Worm (Caenorhabditis elegans) whole organism, L4 larva: ENCODE data around the gene pro-2.
"Not testable (repeated sequence)": the region's sequence is repeated elsewhere in the genome, so short reads cannot be mapped to it uniquely, and the experiment has no call there.

Experiments
- F10B5.3 ChIP-seq: sonication (generic microtip); optimal IDR thresholded peaks from 2 replicates; lab custom pipeline; 2016; ENCODE audit warnings: mild to moderate bottlenecking, missing genetic modification characterization, missing compliant biosample characterization
- F26F4.8 ChIP-seq: fragments of 200-800 bp; sonication (Bioruptor generic); conservative IDR thresholded peaks from 2 replicates; pipeline ENCODE4 v1.3.6; 2022; ENCODE audit warnings: missing genetic modification characterization, missing compliant biosample characterization
- F49E8.2 ChIP-seq: sonication (generic microtip); optimal IDR thresholded peaks from 2 replicates; lab custom pipeline; 2016; ENCODE audit warnings: missing compliant biosample characterization, mild to moderate bottlenecking, missing genetic modification characterization, borderline replicate concordance
- T26A8.4 ChIP-seq: fragments of 200-800 bp; sonication (Bioruptor generic); IDR thresholded peaks from 2 replicates; pipeline ENCODE4 v1.3.6; 2022; ENCODE audit warnings: missing genetic modification characterization, missing compliant biosample characterization
- Y105C5A.15 ChIP-seq: fragments of 200-800 bp; sonication (Bioruptor generic); IDR thresholded peaks from 2 replicates; pipeline ENCODE4 v1.3.6; 2022; ENCODE audit warnings: missing genetic modification characterization, missing compliant biosample characterization
- Y48G9A.11 ChIP-seq: fragments of 200-800 bp; sonication (Bioruptor generic); IDR thresholded peaks from 2 replicates; pipeline ENCODE4 v1.3.6; 2022; ENCODE audit warnings: missing genetic modification reagents, missing genetic modification characterization, missing compliant biosample characterization
- Y5F2A.4 ChIP-seq: fragments of 200-800 bp; sonication (Bioruptor generic); optimal IDR thresholded peaks from 2 replicates; lab custom pipeline; 2018; ENCODE audit warnings: mild to moderate bottlenecking, missing genetic modification characterization, missing compliant biosample characterization
- aha-1 ChIP-seq: fragments of 150-350 bp; peaks from one replicate; lab custom pipeline; 2014; ENCODE audit warnings: missing biosample characterization, missing genetic modification characterization
- attf-4 ChIP-seq: sonication (generic microtip); optimal IDR thresholded peaks from 3 replicates; lab custom pipeline; 2017; ENCODE audit warnings: missing biosample characterization, missing genetic modification characterization
- ceh-62 ChIP-seq: sonication (generic microtip); optimal IDR thresholded peaks from 2 replicates; lab custom pipeline; 2017; ENCODE audit warnings: missing biosample characterization, missing genetic modification characterization
- ces-1 ChIP-seq: fragments of 150-350 bp; sonication (generic microtip); optimal IDR thresholded peaks from 4 replicates; lab custom pipeline; 2014; ENCODE audit warnings: missing biosample characterization, missing genetic modification reagents, missing genetic modification characterization
- cey-2 ChIP-seq: sonication (generic microtip); optimal IDR thresholded peaks from 3 replicates; lab custom pipeline; 2017; ENCODE audit warnings: missing genetic modification characterization, mild to moderate bottlenecking, missing compliant biosample characterization, antibody characterized with exemption, borderline replicate concordance; ENCODE audit not compliant: insufficient read depth
- daf-12 ChIP-seq: fragments of 150-350 bp; optimal IDR thresholded peaks from 2 replicates; lab custom pipeline; 2014; ENCODE audit warnings: missing biosample characterization, missing genetic modification reagents, missing genetic modification characterization
- daf-16 ChIP-seq, 3 experiments: sonication (generic microtip); optimal IDR thresholded peaks; 2 replicates each; lab custom pipeline; 2016 to 2017; ENCODE audit warnings: missing genetic modification characterization in 3 of 3, missing genetic modification reagents in 3 of 3, mild to moderate bottlenecking in 2 of 3, missing compliant biosample characterization in 2 of 3, missing biosample characterization in 1 of 3, moderate library complexity in 1 of 3
- daf-19 ChIP-seq: fragments of 200-800 bp; sonication (Bioruptor generic); conservative IDR thresholded peaks from 2 replicates; pipeline ENCODE4 v1.3.6; 2022; ENCODE audit warnings: missing genetic modification characterization, missing compliant biosample characterization
- daf-8 ChIP-seq: fragments of 200-800 bp; sonication (Bioruptor generic); IDR thresholded peaks from 2 replicates; pipeline ENCODE4 v1.3.6; 2022; ENCODE audit warnings: missing genetic modification characterization, missing compliant biosample characterization
- dmd-6 ChIP-seq: fragments of 200-800 bp; sonication (Bioruptor generic); IDR thresholded peaks from 2 replicates; pipeline ENCODE4 v1.3.6; 2022; ENCODE audit warnings: missing genetic modification reagents, missing genetic modification characterization, missing compliant biosample characterization
- egl-27 ChIP-seq: sonication (generic microtip); optimal IDR thresholded peaks from 3 replicates; lab custom pipeline; 2017; ENCODE audit warnings: missing biosample characterization, missing genetic modification reagents, missing genetic modification characterization
- egl-43 ChIP-seq: fragments of 200-800 bp; sonication (Bioruptor generic); IDR thresholded peaks from 2 replicates; pipeline ENCODE4 v1.3.6; 2022; ENCODE audit warnings: missing genetic modification reagents, missing genetic modification characterization, missing compliant biosample characterization
- hlh-30 ChIP-seq: sonication (generic microtip); optimal IDR thresholded peaks from 2 replicates; lab custom pipeline; 2017; ENCODE audit warnings: antibody characterized with exemption, mild to moderate bottlenecking, missing genetic modification characterization, missing compliant biosample characterization; ENCODE audit not compliant: insufficient read depth
- hmg-1.1 ChIP-seq: fragments of 200-800 bp; sonication (Bioruptor generic); IDR thresholded peaks from 2 replicates; pipeline ENCODE4 v1.3.6; 2022; ENCODE audit warnings: missing genetic modification reagents, missing genetic modification characterization, missing compliant biosample characterization
- jun-1 ChIP-seq: fragments of 150-350 bp; optimal IDR thresholded peaks from 2 replicates; lab custom pipeline; 2014; ENCODE audit warnings: missing biosample characterization, missing genetic modification reagents, missing genetic modification characterization
- lim-7 ChIP-seq: fragments of 200-800 bp; sonication (Bioruptor generic); IDR thresholded peaks from 2 replicates; pipeline ENCODE4 v1.3.6; 2022; ENCODE audit warnings: missing genetic modification characterization, missing compliant biosample characterization
- lin-1 ChIP-seq: fragments of 200-800 bp; sonication (Bioruptor generic); IDR thresholded peaks from 2 replicates; pipeline ENCODE4 v1.3.6; 2022; ENCODE audit warnings: missing genetic modification reagents, missing genetic modification characterization, missing compliant biosample characterization
- lin-13 ChIP-seq: fragments of 150-350 bp; optimal IDR thresholded peaks from 2 replicates; lab custom pipeline; 2014; ENCODE audit warnings: missing biosample characterization, missing genetic modification reagents, missing genetic modification characterization
- lin-29 ChIP-seq: fragments of 200-800 bp; sonication (Bioruptor generic); IDR thresholded peaks from 2 replicates; pipeline ENCODE4 v1.3.6; 2022; ENCODE audit warnings: missing genetic modification reagents, missing genetic modification characterization, missing compliant biosample characterization
- lin-38 ChIP-seq: fragments of 200-800 bp; sonication (Bioruptor generic); IDR thresholded peaks from 2 replicates; pipeline ENCODE4 v1.3.6; 2022; ENCODE audit warnings: missing genetic modification reagents, missing genetic modification characterization, missing compliant biosample characterization
- madf-5 ChIP-seq, 2 experiments: fragments of 200-800 bp; sonication (Bioruptor generic); IDR thresholded peaks; 2 replicates each; pipeline ENCODE4 v1.3.6; 2022; ENCODE audit warnings: missing compliant biosample characterization in 2 of 2, missing genetic modification characterization in 2 of 2
- mes-2 ChIP-seq: sonication (generic microtip); optimal IDR thresholded peaks from 2 replicates; lab custom pipeline; 2016; ENCODE audit warnings: missing genotype, mild to moderate bottlenecking, missing genetic modification characterization, missing compliant biosample characterization; ENCODE audit not compliant: poor library complexity, severe bottlenecking
- nhr-10 ChIP-seq: fragments of 150-350 bp; optimal IDR thresholded peaks from 2 replicates; lab custom pipeline; 2014; ENCODE audit warnings: missing biosample characterization, missing genetic modification characterization
- nhr-102 ChIP-seq: sonication (generic microtip); optimal IDR thresholded peaks from 2 replicates; lab custom pipeline; 2016; ENCODE audit warnings: mild to moderate bottlenecking, missing genetic modification characterization, moderate library complexity, missing compliant biosample characterization
- nhr-42 ChIP-seq: fragments of 200-800 bp; sonication (Bioruptor generic); IDR thresholded peaks from 2 replicates; pipeline ENCODE4 v1.3.6; 2022; ENCODE audit warnings: missing genetic modification characterization, missing compliant biosample characterization
- nhr-6 ChIP-seq: fragments of 150-350 bp; optimal IDR thresholded peaks from 2 replicates; lab custom pipeline; 2014; ENCODE audit warnings: missing biosample characterization, missing genetic modification characterization
- nhr-76 ChIP-seq: fragments of 150-350 bp; optimal IDR thresholded peaks from 2 replicates; lab custom pipeline; 2014; ENCODE audit warnings: missing biosample characterization, missing genetic modification characterization
- pha-4 ChIP-seq, 2 experiments: fragments of 150-350 bp in 1 of 2; fragments of 200-800 bp in 1 of 2; sonication (Bioruptor generic) in 1 of 2; IDR thresholded peaks in 1 of 2; optimal IDR thresholded peaks in 1 of 2; 2 replicates each; pipeline versions ENCODE4 v1.3.6 to Lab custom; 2014 to 2022; ENCODE audit warnings: missing genetic modification characterization in 2 of 2, missing genetic modification reagents in 2 of 2, missing biosample characterization in 1 of 2, missing compliant biosample characterization in 1 of 2
- php-3 ChIP-seq: fragments of 200-800 bp; sonication (Bioruptor generic); IDR thresholded peaks from 2 replicates; pipeline ENCODE4 v1.3.6; 2022; ENCODE audit warnings: missing genetic modification reagents, missing genetic modification characterization, missing compliant biosample characterization
- rbr-2 ChIP-seq: sonication (generic microtip); optimal IDR thresholded peaks from 2 replicates; lab custom pipeline; 2016; ENCODE audit warnings: missing genotype, missing genetic modification characterization, missing compliant biosample characterization
- sdz-12 ChIP-seq: fragments of 200-800 bp; sonication (Bioruptor generic); optimal IDR thresholded peaks from 2 replicates; lab custom pipeline; 2018; ENCODE audit warnings: mild to moderate bottlenecking, missing genetic modification characterization, missing compliant biosample characterization
- set-16 ChIP-seq: fragments of 200-800 bp; sonication (Bioruptor generic); IDR thresholded peaks from 2 replicates; pipeline ENCODE4 v1.3.6; 2022; ENCODE audit warnings: missing genetic modification reagents, missing genetic modification characterization, missing compliant biosample characterization
- snpc-1.2 ChIP-seq: fragments of 200-800 bp; sonication (Bioruptor generic); IDR thresholded peaks from 2 replicates; pipeline ENCODE4 v1.3.6; 2022; ENCODE audit warnings: missing genetic modification reagents, missing genetic modification characterization, missing compliant biosample characterization
- spr-1 ChIP-seq: sonication (generic microtip); optimal IDR thresholded peaks from 2 replicates; lab custom pipeline; 2016; ENCODE audit warnings: mild to moderate bottlenecking, missing genetic modification characterization, missing compliant biosample characterization
- tra-1 ChIP-seq: fragments of 200-800 bp; sonication (Bioruptor generic); IDR thresholded peaks from 2 replicates; pipeline ENCODE4 v1.3.6; 2022; ENCODE audit warnings: missing genetic modification reagents, missing genetic modification characterization, missing compliant biosample characterization
- unc-130 ChIP-seq: sonication (generic microtip); optimal IDR thresholded peaks from 2 replicates; lab custom pipeline; 2016; ENCODE audit warnings: missing genetic modification reagents, missing genetic modification characterization, missing compliant biosample characterization
- vab-7 ChIP-seq: fragments of 200-800 bp; sonication (Bioruptor generic); IDR thresholded peaks from 2 replicates; pipeline ENCODE4 v1.3.6; 2022; ENCODE audit warnings: missing genetic modification reagents, missing genetic modification characterization, missing compliant biosample characterization
- zag-1 ChIP-seq: fragments of 150-350 bp; optimal IDR thresholded peaks from 2 replicates; lab custom pipeline; 2014; ENCODE audit warnings: missing biosample characterization, missing genetic modification characterization
- ztf-11 ChIP-seq: fragments of 150-350 bp; optimal IDR thresholded peaks from 2 replicates; lab custom pipeline; 2014; ENCODE audit warnings: missing biosample characterization, missing genetic modification characterization

Gene pro-2

DNA sequence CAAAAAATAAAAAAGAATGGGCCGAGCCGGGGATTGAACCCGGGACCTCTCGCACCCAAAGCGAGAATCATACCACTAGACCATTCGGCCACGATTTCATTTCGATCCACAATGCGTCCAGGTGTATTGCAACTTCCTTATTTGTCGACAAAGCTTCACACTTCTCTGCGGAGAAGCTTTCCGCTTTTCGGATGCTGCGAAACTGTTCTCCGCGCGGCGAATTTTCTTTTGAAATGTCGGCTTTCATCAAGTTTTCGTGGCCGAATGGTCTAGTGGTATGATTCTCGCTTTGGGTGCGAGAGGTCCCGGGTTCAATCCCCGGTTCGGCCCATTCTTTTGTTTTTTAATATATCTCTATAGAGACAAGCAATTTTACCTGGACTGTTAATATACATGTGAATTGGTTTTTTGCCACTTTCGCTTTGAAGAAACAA, 42.8 kb downstream of the pro-2 start:
- TF ChIP-seq vab-7 (GFP tag; lab: Robert Waterston, UW) (peak; percentile 21; the same call in 1 of the 2 replicates), set-16 (peak; percentile 58; the same call in 1 of the 2 replicates), madf-5 (GFP tag; IDR thresholded peaks at IDR 0.05; lab: Robert Waterston, UW) (0 out of 4 replicates have a peak, but pooled peaks of 1 of the 2 experiments have one; percentile 17), rbr-2 (peak; percentile 37), egl-43 (peak; percentile 78), nhr-102 (tag; lab: Kevin White, UChicago) (peak; percentile 26), F26F4.8 (GFP tag; lab: Robert Waterston, UW) (peak; percentile 67; the same call in 1 of the 2 replicates), pha-4 (GFP tag; IDR thresholded peaks at IDR 0.05; lab: Robert Waterston, UW) (peak; percentile 72), lin-1 (GFP tag; lab: Robert Waterston, UW) (0 out of 2 replicates have a peak, but pooled peaks have one; percentile 18), aha-1 (peak; percentile 92), dmd-6 (GFP tag; lab: Robert Waterston, UW) (peak; percentile 30), mes-2 (peak; percentile 17), T26A8.4 (GFP tag; lab: Robert Waterston, UW) (peak; percentile 73), unc-130 (GFP tag; lab: Kevin White, UChicago) (peak; percentile 16), snpc-1.2 (GFP tag; lab: Robert Waterston, UW) (0 out of 2 replicates have a peak, but pooled peaks have one; percentile 68), spr-1 (tag; lab: Kevin White, UChicago) (peak; percentile 48), php-3 (GFP tag; lab: Robert Waterston, UW) (0 out of 2 replicates have a peak, but pooled peaks have one; percentile 32), lim-7 (GFP tag; lab: Robert Waterston, UW) (0 out of 2 replicates have a peak, but pooled peaks have one; percentile 49), lin-38 (peak; percentile 74), Y48G9A.11 (GFP tag; lab: Robert Waterston, UW) (0 out of 2 replicates have a peak, but pooled peaks have one; percentile 28), Y105C5A.15 (GFP tag; lab: Robert Waterston, UW) (0 out of 2 replicates have a peak, but pooled peaks have one; percentile 2), hmg-1.1 (peak; percentile 49; the same call in 1 of the 2 replicates), daf-16 (tag; optimal IDR thresholded peaks at IDR 0.05; lab: Kevin White, UChicago) (peak; percentile 43)
- TF ChIP-seq pha-4 (tag; optimal IDR thresholded peaks at IDR 0.05; lab: Kevin White, UChicago); daf-16 (GFP tag; optimal IDR thresholded peaks at IDR 0.05; lab: Kevin White, UChicago): not testable (repeated sequence)
- TF ChIP-seq, all 104 proteins: peak for 23; not testable (repeated sequence) for 81

DNA sequence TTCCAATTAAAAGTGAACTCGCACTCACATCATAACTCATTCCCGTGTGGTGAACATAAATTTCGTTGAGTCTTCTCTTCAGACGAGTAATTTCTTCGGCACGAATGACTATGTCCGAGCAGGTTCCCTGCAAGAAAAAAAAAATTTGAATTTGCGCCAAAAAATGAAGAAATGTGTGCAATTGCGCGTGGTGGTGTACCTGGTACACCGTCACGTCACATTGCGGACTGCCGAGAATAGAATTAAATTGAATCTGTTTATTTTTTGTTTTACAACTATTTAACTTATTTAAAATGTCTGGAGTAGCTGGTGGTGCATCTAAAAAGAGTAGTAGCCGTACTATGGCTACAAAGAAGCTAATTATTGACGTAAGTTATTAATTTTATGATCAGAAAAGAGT, 44.0 kb downstream of the pro-2 start, which contains the start of gene mdt-22:
Gene mdt-22 (plus strand): TSS at position 263 of the 400 bp plus-strand sequence.
- TF ChIP-seq sdz-12 (GFP tag; lab: Kevin White, UChicago) (no peak), nhr-76 (tag; lab: Kevin White, UChicago) (no peak), zag-1 (no peak), set-16 (no peak), lin-29 (no peak; the same call in 1 of the 2 replicates), cey-2 (tag; lab: Kevin White, UChicago) (no peak), egl-27 (tag; lab: Kevin White, UChicago) (no peak), F49E8.2 (tag; lab: Kevin White, UChicago) (peak; percentile 4), attf-4 (tag; lab: Kevin White, UChicago) (no peak), ceh-62 (no peak), lin-13 (GFP tag; lab: Kevin White, UChicago) (peak; percentile 72), nhr-10 (tag; lab: Kevin White, UChicago) (no peak), Y5F2A.4 (GFP tag; lab: Kevin White, UChicago) (peak; percentile 27), mes-2 (peak; percentile 87), hmg-1.1 (peak; percentile 79), nhr-42 (GFP tag; lab: Robert Waterston, UW) (0 out of 2 replicates have a peak, but pooled peaks have one; percentile 57), php-3 (GFP tag; lab: Robert Waterston, UW) (no peak), rbr-2 (peak; percentile 76), ces-1 (no peak), F10B5.3 (tag; lab: Kevin White, UChicago) (peak; percentile 27), hlh-30 (tag; lab: Kevin White, UChicago) (peak; percentile 43), jun-1 (tag; lab: Kevin White, UChicago) (peak; percentile 1), daf-19 (GFP tag; lab: Robert Waterston, UW) (0 out of 2 replicates have a peak, but pooled peaks have one; percentile 46), daf-12 (tag; lab: Kevin White, UChicago) (no peak), nhr-6 (tag; lab: Kevin White, UChicago) (peak; percentile 28), Y105C5A.15 (GFP tag; lab: Robert Waterston, UW) (no peak), daf-8 (no peak), tra-1 (GFP tag; lab: Robert Waterston, UW) (peak; percentile 51; the same call in 1 of the 2 replicates), ztf-11 (no peak), madf-5 (GFP tag; IDR thresholded peaks at IDR 0.05; lab: Robert Waterston, UW) (no peak)
